Fruit fly (Drosophila melanogaster): ENCODE measurements around the gene ND-ASHI.

ND-ASHI gene

dm6 chrX:6656023-6656594 lies 22.8 kb downstream of the ND-ASHI start (continued):
- TF ChIP-seq vnd (GFP tag; IDR thresholded peaks at IDR 0.05; ENCODE audit: partially characterized antibody) (no peak), jumu (GFP tag; optimal IDR thresholded peaks at IDR 0.05) (peak; percentile 58), CkIIα-i1 (GFP tag; IDR thresholded peaks at IDR 0.05) (no peak), CG5953 (GFP tag; IDR thresholded peaks at IDR 0.05) (peak; percentile 50; the same call in 1 of the 2 replicates), CG34422 (GFP tag; IDR thresholded peaks at IDR 0.05) (peak; percentile 75), az2 (GFP tag; optimal IDR thresholded peaks at IDR 0.05) (peak; percentile 81), CG10321 (GFP tag; IDR thresholded peaks at IDR 0.05) (peak; percentile 28; the same call in 1 of the 2 replicates), Awh (GFP tag; IDR thresholded peaks at IDR 0.05) (peak; percentile 57), CG7987 (GFP tag; optimal IDR thresholded peaks at IDR 0.05) (peak; percentile 40), Hr39 (optimal IDR thresholded peaks at IDR 0.05) (no peak), pzg (GFP tag; optimal IDR thresholded peaks at IDR 0.05) (no peak), Optix (GFP tag; IDR thresholded peaks at IDR 0.05) (peak; percentile 69), CG10147 (GFP tag; optimal IDR thresholded peaks at IDR 0.05) (peak; percentile 84), Myb (GFP tag; optimal IDR thresholded peaks at IDR 0.05) (peak; percentile 60), sob (GFP tag; IDR thresholded peaks at IDR 0.05) (peak; percentile 80), exex (tag; optimal IDR thresholded peaks at IDR 0.05) (peak; percentile 74), CG7928 (GFP tag; optimal IDR thresholded peaks at IDR 0.05) (peak; percentile 62), psq (GFP tag; optimal IDR thresholded peaks at IDR 0.05) (peak; percentile 30), tll (GFP tag; optimal IDR thresholded peaks at IDR 0.05) (no peak), CG10274 (GFP tag; optimal IDR thresholded peaks at IDR 0.05) (peak; percentile 77), al (GFP tag; IDR thresholded peaks at IDR 0.05) (peak; percentile 71; the same call in 1 of the 2 replicates), inv (GFP tag; IDR thresholded peaks at IDR 0.05; ENCODE audit: partially characterized antibody) (no peak)

DNA sequence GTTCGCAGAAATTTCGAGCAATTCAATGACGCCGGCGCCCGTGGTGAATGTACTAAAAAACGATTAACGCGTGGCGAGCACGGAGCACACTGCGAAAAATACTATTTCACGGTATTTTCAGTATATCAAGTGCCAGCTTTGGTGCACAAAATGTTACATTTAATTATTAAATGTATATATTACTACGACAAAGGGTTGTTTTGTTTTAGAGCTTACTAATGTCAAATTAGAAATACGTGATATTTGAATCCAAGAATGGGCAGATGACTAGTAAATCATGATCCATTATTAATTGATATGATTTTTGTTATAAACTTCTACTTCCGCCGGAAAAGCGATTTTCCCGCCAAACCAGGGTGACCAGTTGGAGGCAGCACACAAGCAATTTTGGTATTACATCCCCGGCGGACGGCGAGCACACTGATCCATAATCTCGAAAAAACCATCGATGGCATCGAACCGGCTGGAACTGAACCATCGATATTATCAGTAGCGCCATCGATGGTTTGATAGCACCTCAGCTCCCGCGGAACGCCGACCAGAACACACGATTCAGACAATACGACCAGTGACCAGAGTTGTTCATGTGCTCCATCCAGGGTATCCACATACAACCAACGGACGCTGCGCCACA lies 24.6 kb downstream of the ND-ASHI start, which contains the start of the genes CG3226 and Cdc7:
CG3226 (minus strand) TSS at position 51 of the 634 bp plus-strand sequence.
Cdc7 (plus strand) TSS at position 344 of the 634 bp plus-strand sequence.
- TF ChIP-seq CG1832 (GFP tag; optimal IDR thresholded peaks at IDR 0.05) (no peak), Lim3 (GFP tag; IDR thresholded peaks at IDR 0.05) (no peak), CG17829 (tag; optimal IDR thresholded peaks at IDR 0.05) (peak; percentile 71), sima (GFP tag; optimal IDR thresholded peaks at IDR 0.05) (no peak), CG16813 (GFP tag; IDR thresholded peaks at IDR 0.05; ENCODE audit: partially characterized antibody) (peak; percentile 76), slp2 (GFP tag; optimal IDR thresholded peaks at IDR 0.05) (peak; percentile 19), Dref (GFP tag; IDR thresholded peaks at IDR 0.05) (peak; percentile 80), pho (GFP tag; optimal IDR thresholded peaks at IDR 0.05) (peak; percentile 58), CG9727 (GFP tag; optimal IDR thresholded peaks at IDR 0.05) (peak; percentile 90), CG7987 (GFP tag; optimal IDR thresholded peaks at IDR 0.05) (peak; percentile 89), chinmo (GFP tag; IDR thresholded peaks at IDR 0.05; ENCODE audit: partially characterized antibody) (0 out of 4 replicates have a peak, but pooled peaks have one; percentile 11), ftz-f1 (GFP tag; optimal IDR thresholded peaks at IDR 0.05) (no peak), nmo (GFP tag; optimal IDR thresholded peaks at IDR 0.05) (peak; percentile 72), luna (GFP tag; optimal IDR thresholded peaks at IDR 0.05) (no peak), zen2 (GFP tag; IDR thresholded peaks at IDR 0.05; ENCODE audit: partially characterized antibody) (no peak), p53 (GFP tag; optimal IDR thresholded peaks at IDR 0.05) (peak; percentile 21), tll (GFP tag; optimal IDR thresholded peaks at IDR 0.05) (no peak), CG8089 (GFP tag; optimal IDR thresholded peaks at IDR 0.05) (peak; percentile 19), run (tag; optimal IDR thresholded peaks at IDR 0.05) (no peak), emc (GFP tag; optimal IDR thresholded peaks at IDR 0.05) (peak; percentile 41), Spps (tag; optimal IDR thresholded peaks at IDR 0.05) (no peak), usp (GFP tag; optimal IDR thresholded peaks at IDR 0.05) (no peak), fru (optimal IDR thresholded peaks at IDR 0.05) (no peak), GATAe (GFP tag; conservative IDR thresholded peaks at IDR 0.05) (no peak), sug (tag; optimal IDR thresholded peaks at IDR 0.05) (peak; percentile 73), CG31224 (GFP tag; IDR thresholded peaks at IDR 0.05) (0 out of 2 replicates have a peak, but pooled peaks have one; percentile 13), tin (GFP tag; optimal IDR thresholded peaks at IDR 0.05) (peak; percentile 31), CG6654 (GFP tag; optimal IDR thresholded peaks at IDR 0.05) (peak; percentile 43), CG3163 (GFP tag; optimal IDR thresholded peaks at IDR 0.05) (peak; percentile 50), Hand (GFP tag; optimal IDR thresholded peaks at IDR 0.05) (peak; percentile 65)

Data from whole organism, embryonic.